Worm (Caenorhabditis elegans): ENCODE data around the gene C02F5.12.

- TF ChIP-seq ets-7 (tag; optimal IDR thresholded peaks at IDR 0.05), result no peak
- TF ChIP-seq aly-1 (tag; optimal IDR thresholded peaks at IDR 0.05), result no peak
- no peak for TF ChIP-seq ama-1 (optimal IDR thresholded peaks at IDR 0.05)
- TF ChIP-seq hmg-4 (GFP tag; optimal IDR thresholded peaks at IDR 0.05), result no peak
Observed at ce11 chrIII:8201117-8201516, 41.7 kb downstream of the C02F5.12 start, which contains the start of gene unc-36.
